Fruit fly (Drosophila melanogaster) ovary, adult (tissue): ENCODE data around the gene CG13722.

Source experiments
- CG17801 ChIP-seq: fragments of 200-800 bp; optimal IDR thresholded peaks from 2 replicates; lab custom pipeline; 2019; ENCODE audit warnings: missing biosample characterization, mild to moderate bottlenecking, missing genetic modification characterization, moderate library complexity; ENCODE audit not compliant: partially characterized antibody

The CG13722 gene

dm6 chr3L:4494603-4495002 lies 3.8 kb upstream of the CG13722 start:
- TF ChIP-seq CG17801 (GFP tag; lab: Kevin White, UChicago): no peak

DNA sequence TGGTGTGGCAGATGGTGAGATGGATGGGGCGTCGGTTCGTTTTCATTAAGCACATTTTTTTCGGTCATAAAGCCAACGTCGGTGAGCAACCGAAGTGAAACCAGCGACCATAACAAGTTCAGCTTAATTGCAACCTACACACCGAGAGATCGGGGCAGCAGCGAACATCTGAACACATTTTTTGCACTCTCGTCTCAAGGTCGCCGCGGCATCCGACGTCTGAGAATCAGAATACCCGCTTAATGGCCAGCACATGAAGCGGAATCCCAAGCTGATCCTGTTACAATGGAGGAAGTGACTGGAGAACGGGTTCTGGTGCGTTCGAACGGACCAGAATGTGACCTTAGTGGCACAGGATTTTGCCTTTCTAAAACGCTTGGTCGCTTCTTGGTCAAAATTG lies 2.8 kb upstream of the CG13722 start:
- TF ChIP-seq CG17801 (GFP tag; lab: Kevin White, UChicago): no peak

DNA sequence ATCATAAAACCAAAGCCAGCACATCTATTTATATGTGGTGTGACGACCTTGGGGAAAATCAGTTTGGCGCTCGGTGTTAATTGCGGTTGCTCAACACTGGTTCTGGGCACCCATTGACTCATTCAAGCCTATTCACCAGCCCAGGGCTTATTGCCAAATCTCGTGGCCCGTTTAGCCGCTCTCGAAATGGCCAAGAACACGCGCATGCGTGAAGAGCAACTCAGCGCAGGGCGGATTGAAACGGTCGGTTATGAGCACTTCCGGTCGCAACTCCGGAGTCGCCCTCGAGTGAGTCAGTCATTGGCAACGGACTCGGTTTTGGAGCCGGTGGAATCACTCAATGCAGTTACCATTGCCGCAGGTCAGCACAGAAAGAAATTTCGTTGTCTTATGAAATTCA lies 1.3 kb downstream of the CG13722 start:
- no peak for TF ChIP-seq CG17801 (GFP tag; lab: Kevin White, UChicago)

DNA sequence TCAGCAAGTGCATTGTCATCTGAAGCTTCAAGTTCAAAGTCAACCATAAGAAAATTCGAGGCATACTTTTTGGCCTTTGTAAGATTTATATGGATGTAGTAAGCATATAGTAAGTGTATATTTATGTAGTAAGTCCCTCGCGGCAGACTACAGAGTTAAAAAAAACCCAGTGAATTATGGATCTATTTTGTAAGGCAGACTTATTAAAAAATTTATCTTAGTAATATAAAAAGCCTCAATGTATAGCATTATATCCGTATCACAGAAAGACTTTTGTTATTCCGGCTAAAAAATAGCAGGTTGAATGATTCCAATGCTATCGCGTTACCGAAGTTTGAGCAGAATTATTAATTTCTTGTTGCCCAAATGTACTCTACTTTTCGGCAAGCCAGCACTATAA lies 6.1 kb downstream of the CG13722 start:
- no peak for TF ChIP-seq CG17801 (GFP tag; lab: Kevin White, UChicago)

- no peak for TF ChIP-seq CG17801 (GFP tag; lab: Kevin White, UChicago)
Measured at dm6 chr3L:4482509-4482908, 8.3 kb downstream of the CG13722 start, which contains the start of gene CG11350. CG11350 (plus strand) TSS chr3L:4482809.

- TF ChIP-seq CG17801 (GFP tag; lab: Kevin White, UChicago): no peak
Measured at dm6 chr3L:4480764-4481163, 10.0 kb downstream of the CG13722 start.

DNA sequence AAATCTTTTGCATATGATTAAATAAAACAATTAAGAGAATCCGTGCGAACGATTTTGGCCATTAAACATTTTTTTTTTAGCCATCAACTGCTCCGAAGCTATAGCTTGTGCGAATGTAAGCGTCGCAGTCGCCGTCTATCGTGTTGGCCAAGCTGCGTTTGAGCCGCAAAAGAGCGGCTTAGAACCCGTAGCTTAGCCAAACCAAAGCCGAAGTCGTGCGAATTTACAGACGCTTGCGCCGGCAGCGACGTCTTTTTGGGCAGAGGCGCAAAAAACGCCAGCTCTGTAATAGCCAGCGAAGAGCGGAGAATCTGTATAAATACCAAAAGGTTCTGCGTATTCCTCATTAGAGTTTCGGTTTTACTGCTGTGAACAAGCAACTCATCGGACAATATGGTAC lies 10.8 kb downstream of the CG13722 start, which contains the start of gene CG7465:
TSS of gene CG7465 (plus strand) at position 346 of the 400 bp plus-strand sequence.
- TF ChIP-seq CG17801 (GFP tag; lab: Kevin White, UChicago): no peak

DNA sequence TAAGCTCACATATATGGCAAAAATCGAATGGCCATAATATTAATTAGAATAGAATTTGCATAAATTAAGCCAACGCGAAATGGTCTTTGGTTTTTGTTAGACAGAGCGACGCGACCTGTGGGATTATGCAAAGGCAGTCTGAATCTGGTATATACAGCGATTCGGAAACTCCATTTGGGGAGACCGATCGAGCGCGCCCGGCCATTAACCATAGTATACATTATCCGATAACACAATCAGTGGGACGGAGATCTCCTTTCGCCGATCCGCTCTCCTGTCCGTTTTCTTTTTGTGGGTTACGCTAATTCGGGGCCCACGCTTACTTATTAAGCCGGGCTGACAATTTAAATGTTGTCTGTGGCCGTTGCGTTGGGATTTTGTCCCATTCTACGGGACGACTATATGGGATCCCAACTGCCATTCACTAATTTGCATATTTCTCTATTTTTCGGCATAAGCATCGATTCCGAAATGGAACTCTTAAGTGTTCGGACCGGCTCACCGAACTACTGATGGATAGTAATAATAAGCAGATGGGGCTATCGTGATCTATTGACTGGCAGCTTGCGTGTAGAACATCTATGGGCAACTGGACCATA lies 13.0 kb downstream of the CG13722 start:
- no peak for TF ChIP-seq CG17801 (GFP tag; lab: Kevin White, UChicago)

DNA sequence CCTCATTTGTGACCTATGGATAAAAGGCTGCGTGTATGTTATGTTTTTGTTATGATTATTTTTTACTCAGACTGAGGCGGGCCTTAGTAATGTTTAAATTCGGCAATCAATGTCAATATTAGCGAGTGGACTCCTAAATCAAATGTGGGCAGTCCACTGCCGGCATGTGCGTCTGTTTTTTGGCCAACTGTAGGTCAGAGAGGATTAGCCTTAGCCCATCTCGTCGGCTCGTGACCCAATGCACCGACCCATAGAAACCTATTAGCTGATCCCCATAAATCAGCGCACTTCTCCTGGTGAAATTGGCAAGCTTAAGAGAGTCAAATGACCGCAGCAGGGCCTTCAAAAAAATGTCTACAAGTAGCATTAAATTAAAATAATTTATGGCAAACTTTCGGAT lies 15.1 kb downstream of the CG13722 start:
- TF ChIP-seq CG17801 (GFP tag; lab: Kevin White, UChicago): no peak

DNA sequence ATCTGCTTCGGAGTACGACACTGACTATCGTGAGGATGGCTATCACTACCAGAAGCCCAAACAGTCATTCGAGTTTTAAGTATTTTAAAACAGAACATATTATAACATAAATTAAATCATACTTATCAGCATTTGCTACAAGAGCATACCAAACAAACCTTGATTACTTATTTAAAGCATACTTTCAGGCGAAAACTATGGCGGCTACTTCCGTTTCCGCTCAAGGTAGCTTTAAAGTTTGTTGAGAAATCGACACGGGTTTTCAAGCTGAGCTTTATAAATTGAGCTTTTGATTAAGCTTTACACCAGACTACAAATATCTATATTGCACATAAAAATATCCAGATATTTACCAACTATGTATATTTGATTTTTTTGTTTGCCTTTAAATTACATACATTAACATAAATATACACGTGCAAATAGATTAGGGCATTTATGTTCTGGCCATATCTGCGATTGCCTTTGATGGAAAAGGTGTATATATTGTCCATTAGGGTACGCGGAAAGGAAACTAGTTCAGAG lies 15.8 kb downstream of the CG13722 start:
- peak; percentile 86 for TF ChIP-seq CG17801 (GFP tag; lab: Kevin White, UChicago)

DNA sequence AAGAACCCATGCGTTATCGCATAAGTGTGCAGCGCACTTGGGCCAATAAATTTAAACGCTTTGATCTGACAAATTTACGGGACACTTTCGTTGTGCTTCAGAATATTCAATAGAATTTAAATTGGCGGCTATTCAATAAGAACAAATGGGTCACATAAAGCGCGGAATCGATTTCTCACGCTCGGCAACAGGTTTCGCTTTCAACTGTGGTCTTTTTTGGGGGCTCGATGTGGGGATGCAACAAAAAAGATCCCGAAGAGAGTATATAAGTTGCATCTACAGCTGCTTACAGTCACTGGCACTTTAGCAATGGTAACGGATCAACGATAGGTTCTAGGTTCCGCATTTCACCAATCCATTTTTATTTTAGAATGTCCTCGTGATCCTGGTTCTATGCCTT lies 18.0 kb downstream of the CG13722 start, which contains the start of gene CG11349:
TSS of gene CG11349 (plus strand) at position 301 of the 400 bp plus-strand sequence.
- TF ChIP-seq CG17801 (GFP tag; lab: Kevin White, UChicago): no peak

DNA sequence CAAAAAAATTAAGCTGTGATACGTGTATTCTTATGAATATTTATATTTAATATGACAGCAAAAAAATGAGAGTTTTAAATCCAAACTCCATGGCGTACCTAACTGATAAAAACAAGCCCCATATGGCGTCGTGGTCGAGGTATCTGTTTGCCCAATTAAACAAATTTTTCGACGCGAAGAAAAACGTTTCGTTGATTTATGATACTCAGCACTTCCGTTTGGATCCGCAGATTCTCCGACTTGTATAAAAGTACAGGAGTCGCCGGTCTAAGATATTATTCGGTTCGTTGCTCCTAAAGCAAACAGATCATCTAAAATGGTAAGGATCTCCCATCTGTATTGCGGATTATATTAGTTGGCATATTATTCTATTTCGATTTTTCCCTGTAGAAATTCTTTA lies 19.3 kb downstream of the CG13722 start, which contains the start of gene CG32248:
TSS of gene CG32248 (plus strand) at position 301 of the 400 bp plus-strand sequence.
- no peak for TF ChIP-seq CG17801 (GFP tag; lab: Kevin White, UChicago)

DNA sequence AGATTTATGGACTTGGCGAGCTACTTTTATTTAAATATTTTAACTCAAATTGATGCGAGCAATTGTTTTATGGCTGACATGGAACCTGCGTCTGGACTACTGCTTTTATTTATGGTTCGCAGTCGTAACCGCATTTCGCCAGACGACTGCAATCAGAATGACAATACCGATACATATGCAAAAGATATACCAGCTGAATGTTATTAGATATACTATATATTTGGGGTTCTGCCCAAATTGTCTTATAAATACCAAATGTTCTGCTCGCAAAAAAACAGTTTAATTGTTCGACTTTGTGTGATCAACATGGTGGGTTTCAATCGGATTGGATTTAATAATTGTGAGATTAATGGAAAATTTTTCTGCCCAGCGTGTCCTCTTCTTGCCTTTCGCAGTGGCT lies 21.1 kb downstream of the CG13722 start, which contains the start of gene CG32249:
TSS of gene CG32249 (plus strand) at position 301 of the 400 bp plus-strand sequence.
- no peak for TF ChIP-seq CG17801 (GFP tag; lab: Kevin White, UChicago)

- no peak for TF ChIP-seq CG17801 (GFP tag; lab: Kevin White, UChicago)
Measured at dm6 chr3L:4466530-4466929, 24.2 kb downstream of the CG13722 start, which contains the start of gene CG32241. CG32241 (minus strand) TSS chr3L:4466630.

DNA sequence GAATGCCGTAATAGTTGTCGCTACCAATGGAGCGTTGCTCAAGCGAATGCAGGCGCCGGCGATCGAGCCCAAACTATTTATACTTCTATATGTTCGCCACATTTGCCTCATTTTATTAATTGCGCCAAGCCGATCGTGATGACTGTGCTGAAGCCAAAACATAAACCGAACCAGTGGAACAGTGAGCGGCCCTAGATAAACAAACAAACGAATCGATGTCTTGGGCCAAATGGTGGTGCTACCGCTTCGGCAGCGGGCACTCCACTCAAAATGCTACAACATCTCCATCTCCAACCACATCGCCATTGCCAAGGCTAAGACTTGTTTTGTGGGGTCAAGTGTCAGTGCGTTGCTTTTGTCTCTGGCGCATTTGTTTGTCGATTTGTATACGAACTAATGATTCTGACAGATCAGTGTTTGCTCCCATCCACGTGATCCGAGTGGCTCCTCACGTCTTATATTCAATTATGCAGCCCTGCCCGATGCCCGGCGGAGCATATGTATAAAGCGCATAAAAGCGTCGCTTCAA lies 26.9 kb downstream of the CG13722 start, which contains the start of gene CG15024:
TSS of gene CG15024 (minus strand) at position 51 of the 529 bp plus-strand sequence.
- TF ChIP-seq CG17801 (GFP tag; lab: Kevin White, UChicago): no peak
